Fruit fly (Drosophila melanogaster): ENCODE measurements around the gene Spn.

- TF ChIP-seq gl (tag; optimal IDR thresholded peaks at IDR 0.05) (no peak), CG8301 (tag; optimal IDR thresholded peaks at IDR 0.05) (no peak), CG10348 (GFP tag; IDR thresholded peaks at IDR 0.05) (no peak), Snoo (tag; optimal IDR thresholded peaks at IDR 0.05) (no peak)
Observed at dm6 chr3L:2588306-2588705, 34.2 kb upstream of the Spn start.

Measured in whole organism, pupa.